Worm (Caenorhabditis elegans) whole organism, midembryonic: ENCODE results near the gene str-20.

ENCODE experiments used
- flt-1 ChIP-seq: fragments of 200-800 bp; sonication (Bioruptor generic); IDR thresholded peaks from 2 replicates; pipeline ENCODE4 v1.3.6; 2022; ENCODE audit warnings: missing genetic modification characterization, missing compliant biosample characterization
- klf-2 ChIP-seq: fragments of 200-800 bp; sonication (Bioruptor generic); conservative IDR thresholded peaks from 2 replicates; pipeline ENCODE4 v1.3.6; 2022; ENCODE audit warnings: missing genetic modification reagents, missing genetic modification characterization, missing compliant biosample characterization
- ztf-23 ChIP-seq: fragments of 200-800 bp; sonication (Bioruptor generic); IDR thresholded peaks from 2 replicates; pipeline ENCODE4 v1.3.6; 2022; ENCODE audit warnings: missing genetic modification reagents, missing genetic modification characterization, missing compliant biosample characterization

DNA sequence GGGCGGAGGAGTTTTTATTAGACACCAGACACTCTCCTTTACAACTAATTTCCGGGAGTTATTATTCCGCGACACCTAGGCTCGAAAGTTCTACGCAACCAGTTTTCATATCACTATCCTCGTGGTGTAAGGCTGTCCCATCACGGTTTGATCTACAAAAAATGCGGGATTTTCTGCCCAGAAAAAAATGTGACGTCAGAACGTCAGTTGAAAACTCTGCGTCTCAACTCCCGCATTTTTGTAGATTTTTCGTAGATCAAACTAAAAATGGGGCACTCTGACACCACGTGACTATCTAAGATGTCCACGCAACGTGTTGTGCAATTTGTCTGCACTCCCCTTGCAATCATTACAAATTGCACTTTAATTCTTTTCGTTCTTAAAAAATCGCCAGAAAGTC lies 8.5 kb downstream of the str-20 start, which contains the start of gene str-238:
- no peak for TF ChIP-seq klf-2 (GFP tag; lab: Robert Waterston, UW)
- no peak for TF ChIP-seq flt-1
- no peak for TF ChIP-seq ztf-23 (GFP tag; lab: Robert Waterston, UW)
